Worm (Caenorhabditis elegans): ENCODE results near the gene drh-1.

Gene drh-1

DNA sequence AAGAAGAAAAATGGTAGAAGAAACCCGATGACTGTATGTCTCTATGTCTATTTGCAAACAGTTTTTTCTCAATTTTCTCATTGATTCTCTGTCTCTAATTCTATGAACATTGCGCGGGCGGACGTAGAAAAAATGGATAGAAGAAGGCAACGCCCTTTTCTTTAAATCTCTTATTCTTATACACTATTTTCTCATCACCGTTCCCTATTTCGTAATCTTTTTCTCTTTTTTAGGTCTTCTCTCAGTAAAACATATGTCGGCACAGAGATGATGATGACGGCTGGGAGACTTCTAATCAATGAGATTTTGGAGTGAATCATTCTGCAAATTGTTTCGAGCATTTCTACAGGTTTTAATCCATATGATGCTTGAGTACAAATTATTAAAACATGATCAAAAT is 9.0 kb upstream of the drh-1 start (continued):
- TF ChIP-seq nhr-85 (tag), result peak; percentile 71
- peak; percentile 43 for TF ChIP-seq snu-23 (GFP tag; optimal IDR thresholded peaks at IDR 0.05)
- no peak for TF ChIP-seq sox-4 (tag; optimal IDR thresholded peaks at IDR 0.05)
- TF ChIP-seq unc-130 (tag; optimal IDR thresholded peaks at IDR 0.05), result no peak
- TF ChIP-seq nhr-19 (GFP tag; conservative IDR thresholded peaks at IDR 0.05), result no peak
- no peak for TF ChIP-seq hlh-4 (tag; optimal IDR thresholded peaks at IDR 0.05)
- TF ChIP-seq unc-30 (tag; optimal IDR thresholded peaks at IDR 0.05), result no peak
- no peak for TF ChIP-seq mdl-1 (tag; optimal IDR thresholded peaks at IDR 0.05)
- TF ChIP-seq sup-37 (GFP tag; optimal IDR thresholded peaks at IDR 0.05), result no peak
- TF ChIP-seq F16B12.6 (tag; optimal IDR thresholded peaks at IDR 0.05), result no peak
- no peak for TF ChIP-seq fos-1 (tag; optimal IDR thresholded peaks at IDR 0.05)
- TF ChIP-seq skn-1 (tag; optimal IDR thresholded peaks at IDR 0.05), result peak; percentile 77
- TF ChIP-seq rnt-1 (tag; optimal IDR thresholded peaks at IDR 0.05), result no peak
- peak; percentile 42 for TF ChIP-seq mep-1 (tag; optimal IDR thresholded peaks at IDR 0.05)
- no peak for TF ChIP-seq C16A3.4 (tag; optimal IDR thresholded peaks at IDR 0.05)
- TF ChIP-seq unc-98 (GFP tag; IDR thresholded peaks at IDR 0.05), result no peak
- TF ChIP-seq dsc-1 (tag; optimal IDR thresholded peaks at IDR 0.05), result no peak
- peak; percentile 94 for TF ChIP-seq lin-14 (GFP tag; optimal IDR thresholded peaks at IDR 0.05)
- TF ChIP-seq efl-1 (optimal IDR thresholded peaks at IDR 0.05), result peak; percentile 13 to 17
- TF ChIP-seq efl-1 (GFP tag; optimal IDR thresholded peaks at IDR 0.05 in 1 of 2), result peak; percentile 20 to 91
- no peak for TF ChIP-seq ces-1 (GFP tag; optimal IDR thresholded peaks at IDR 0.05)
- peak; percentile 17 for TF ChIP-seq nhr-237 (tag; optimal IDR thresholded peaks at IDR 0.05)
- no peak for TF ChIP-seq ama-1 (optimal IDR thresholded peaks at IDR 0.05)
- no peak for TF ChIP-seq aly-2 (tag; optimal IDR thresholded peaks at IDR 0.05)
- no peak for TF ChIP-seq xbp-1 (tag; optimal IDR thresholded peaks at IDR 0.05)
- TF ChIP-seq nhr-11 (tag; optimal IDR thresholded peaks at IDR 0.05), result no peak
- TF ChIP-seq alr-1 (tag; optimal IDR thresholded peaks at IDR 0.05; ENCODE audit: borderline replicate concordance), result no peak
- peak; percentile 35 for TF ChIP-seq nhr-90 (tag; optimal IDR thresholded peaks at IDR 0.05; ENCODE audit: poor library complexity)
- no peak for TF ChIP-seq zag-1 (tag; optimal IDR thresholded peaks at IDR 0.05)
- TF ChIP-seq fkh-8 (tag; optimal IDR thresholded peaks at IDR 0.05), result no peak
- no peak for TF ChIP-seq unc-62 (GFP tag; optimal IDR thresholded peaks at IDR 0.05)
- TF ChIP-seq egl-13 (tag; optimal IDR thresholded peaks at IDR 0.05), result no peak
- peak; percentile 85 for TF ChIP-seq zip-4 (GFP tag; optimal IDR thresholded peaks at IDR 0.05)
- TF ChIP-seq irx-1 (tag; optimal IDR thresholded peaks at IDR 0.05), result no peak
- no peak for TF ChIP-seq nhr-47 (tag; optimal IDR thresholded peaks at IDR 0.05)
- TF ChIP-seq ceh-8 (GFP tag; optimal IDR thresholded peaks at IDR 0.05), result no peak
- no peak for TF ChIP-seq nhr-76 (tag; optimal IDR thresholded peaks at IDR 0.05)
- no peak for TF ChIP-seq nhr-77 (tag; optimal IDR thresholded peaks at IDR 0.05)
- TF ChIP-seq elt-3 (tag; optimal IDR thresholded peaks at IDR 0.05), result peak in 2 of 6 experiments; percentile 43 to 68
- TF ChIP-seq C34B4.2 (tag; optimal IDR thresholded peaks at IDR 0.05), result no peak
- TF ChIP-seq efl-3 (GFP tag; optimal IDR thresholded peaks at IDR 0.05), result no peak
- TF ChIP-seq lir-3 (tag; optimal IDR thresholded peaks at IDR 0.05; ENCODE audit: poor library complexity), result no peak
- TF ChIP-seq grh-1 (GFP tag; IDR thresholded peaks at IDR 0.05), result no peak
- peak; percentile 33 for TF ChIP-seq nhr-20 (tag; optimal IDR thresholded peaks at IDR 0.05)
- TF ChIP-seq hlh-17 (GFP tag; optimal IDR thresholded peaks at IDR 0.05; ENCODE audit: borderline replicate concordance), result no peak
- no peak for TF ChIP-seq ceh-88 (GFP tag; IDR thresholded peaks at IDR 0.05)
- TF ChIP-seq pax-3 (tag; optimal IDR thresholded peaks at IDR 0.05), result no peak
